Fruit fly (Drosophila melanogaster): ENCODE results near the gene Dip-B.

Gene Dip-B

dm6 chr3R:13780769-13781168, 1.3 kb upstream of the Dip-B start, which contains the start of gene CG9286 (continued):
- TF ChIP-seq CG17186 (GFP tag; optimal IDR thresholded peaks at IDR 0.05) (peak; percentile 6), Dip3 (GFP tag; optimal IDR thresholded peaks at IDR 0.05) (no peak), CG10979 (tag; optimal IDR thresholded peaks at IDR 0.05) (no peak), CG10543 (GFP tag; optimal IDR thresholded peaks at IDR 0.05) (no peak), Dll (GFP tag; IDR thresholded peaks at IDR 0.05; ENCODE audit: partially characterized antibody) (no peak), CG6175 (GFP tag; IDR thresholded peaks at IDR 0.05) (no peak), CG13287 (GFP tag; IDR thresholded peaks at IDR 0.05; ENCODE audit: partially characterized antibody) (peak; percentile 30; the same call in 1 of the 2 replicates), peb (GFP tag; IDR thresholded peaks at IDR 0.05) (no peak), MESR4 (GFP tag; optimal IDR thresholded peaks at IDR 0.05) (peak; percentile 14), Neu2 (GFP tag; optimal IDR thresholded peaks at IDR 0.05; ENCODE audit: borderline replicate concordance) (peak; percentile 37), ATbp (GFP tag; optimal IDR thresholded peaks at IDR 0.05) (no peak), CG8924 (tag; optimal IDR thresholded peaks at IDR 0.05) (no peak), CG15269 (tag; optimal IDR thresholded peaks at IDR 0.05) (no peak), dm (GFP tag; optimal IDR thresholded peaks at IDR 0.05) (peak; percentile 72), CG11504 (tag; optimal IDR thresholded peaks at IDR 0.05) (no peak), z (GFP tag; IDR thresholded peaks at IDR 0.05) (no peak), CG2202 (tag; optimal IDR thresholded peaks at IDR 0.05) (no peak), amos (GFP tag; IDR thresholded peaks at IDR 0.05; ENCODE audit: partially characterized antibody) (no peak), unc-4 (GFP tag; IDR thresholded peaks at IDR 0.05; ENCODE audit: partially characterized antibody) (peak; percentile 17; the same call in 1 of the 2 replicates), Sox100B (GFP tag; optimal IDR thresholded peaks at IDR 0.05) (no peak), CG3407 (GFP tag; optimal IDR thresholded peaks at IDR 0.05) (no peak), CG16779 (GFP tag; IDR thresholded peaks at IDR 0.05) (no peak), crol (GFP tag; IDR thresholded peaks at IDR 0.05) (no peak), zf30C (GFP tag; optimal IDR thresholded peaks at IDR 0.05) (peak; percentile 20), sim (GFP tag; IDR thresholded peaks at IDR 0.05) (no peak), pum (GFP tag; optimal IDR thresholded peaks at IDR 0.05) (no peak), CG10321 (GFP tag; IDR thresholded peaks at IDR 0.05) (no peak), Oli (tag; optimal IDR thresholded peaks at IDR 0.05) (no peak), D19B (GFP tag; optimal IDR thresholded peaks at IDR 0.05) (no peak), Bdp1 (GFP tag; optimal IDR thresholded peaks at IDR 0.05) (no peak), kah (GFP tag; optimal IDR thresholded peaks at IDR 0.05) (peak; percentile 85), CG4854 (GFP tag; optimal IDR thresholded peaks at IDR 0.05) (peak; percentile 69), HmgZ (tag; optimal IDR thresholded peaks at IDR 0.05) (no peak), CG33213 (GFP tag; optimal IDR thresholded peaks at IDR 0.05) (no peak), Dp (GFP tag; optimal IDR thresholded peaks at IDR 0.05) (no peak)

dm6 chr3R:13782578-13782977, 490 bp downstream of the Dip-B start:
- TF ChIP-seq Rx (GFP tag; IDR thresholded peaks at IDR 0.05) = 0 out of 2 replicates have a peak, but pooled peaks have one; percentile 4
- TF ChIP-seq CG11696 (GFP tag; IDR thresholded peaks at IDR 0.05) = 0 out of 2 replicates have a peak, but pooled peaks have one; percentile 49
- TF ChIP-seq sens (GFP tag) = peak; percentile 61
- TF ChIP-seq unc-4 (GFP tag; IDR thresholded peaks at IDR 0.05; ENCODE audit: partially characterized antibody) = no peak
- TF ChIP-seq CG12391 (tag; optimal IDR thresholded peaks at IDR 0.05) = no peak
- no peak for TF ChIP-seq psq (GFP tag; optimal IDR thresholded peaks at IDR 0.05)

All from whole organism, embryonic.